1 fruit fly cellular context compared by ENCODE assay signal in genomic region chr3R:24294784-24295555, dm6.
TF ChIP-seq lines count a peak whose summit lies in the region.

Gene crb (plus strand): TSS chr3R:24295078.

TF ChIP-seq in whole organism, embryonic, 481 proteins besides CTCF, POLR2A, EP300 and RAD21 (continued from another document and continues in another):
- TF ChIP-seq CG8089 (GFP tag; optimal IDR thresholded peaks at IDR 0.05; lab: Kevin White, UChicago) (peak; percentile 6), Xbp1 (GFP tag; optimal IDR thresholded peaks at IDR 0.05; lab: Kevin White, UChicago) (peak; percentile 49), CG6791 (GFP tag; IDR thresholded peaks at IDR 0.05; lab: Robert Waterston, UW; ENCODE audit: partially characterized antibody) (peak; percentile 80), ase (GFP tag; IDR thresholded peaks at IDR 0.05; lab: Robert Waterston, UW) (peak; percentile 55; the same call in 1 of the 3 replicates), shn (GFP tag; optimal IDR thresholded peaks at IDR 0.05; lab: Kevin White, UChicago) (peak; percentile 34), CG13123 (GFP tag; optimal IDR thresholded peaks at IDR 0.05; lab: Kevin White, UChicago) (peak; percentile 61), fd3F (GFP tag; optimal IDR thresholded peaks at IDR 0.05; lab: Kevin White, UChicago) (no peak), Doc2 (GFP tag; IDR thresholded peaks at IDR 0.05; lab: Robert Waterston, UW) (no peak), pita (GFP tag; optimal IDR thresholded peaks at IDR 0.05; lab: Kevin White, UChicago) (no peak), mam (GFP tag; optimal IDR thresholded peaks at IDR 0.05; lab: Kevin White, UChicago) (peak; percentile 43), gfzf (GFP tag; optimal IDR thresholded peaks at IDR 0.05; lab: Kevin White, UChicago) (peak; percentile 93), sd (tag; optimal IDR thresholded peaks at IDR 0.05; lab: Kevin White, UChicago) (peak; percentile 56), org-1 (GFP tag; optimal IDR thresholded peaks at IDR 0.05; lab: Kevin White, UChicago) (peak; percentile 18), Ada2b (GFP tag; IDR thresholded peaks at IDR 0.05; lab: Robert Waterston, UW) (peak; percentile 42; the same call in 1 of the 2 replicates), CG17186 (GFP tag; optimal IDR thresholded peaks at IDR 0.05; lab: Kevin White, UChicago) (no peak), CG11456 (GFP tag; IDR thresholded peaks at IDR 0.05; lab: Robert Waterston, UW) (0 out of 3 replicates have a peak, but pooled peaks have one; percentile 43), Atf-2 (GFP tag; optimal IDR thresholded peaks at IDR 0.05; lab: Kevin White, UChicago) (no peak), ftz-f1 (GFP tag; optimal IDR thresholded peaks at IDR 0.05; lab: Kevin White, UChicago) (peak; percentile 45), dpn (GFP tag; optimal IDR thresholded peaks at IDR 0.05; lab: Kevin White, UChicago) (peak; percentile 46 to 64), Bdp1 (GFP tag; optimal IDR thresholded peaks at IDR 0.05; lab: Kevin White, UChicago) (peak; percentile 41), CG13894 (tag; optimal IDR thresholded peaks at IDR 0.05; lab: Kevin White, UChicago) (peak; percentile 75), CG10979 (tag; optimal IDR thresholded peaks at IDR 0.05; lab: Kevin White, UChicago) (peak; percentile 25), CG14965 (GFP tag; optimal IDR thresholded peaks at IDR 0.05; lab: Kevin White, UChicago; ENCODE audit: borderline replicate concordance) (no peak), CG16863 (GFP tag; optimal IDR thresholded peaks at IDR 0.05; lab: Kevin White, UChicago) (peak; percentile 34), CG17829 (tag; optimal IDR thresholded peaks at IDR 0.05; lab: Kevin White, UChicago) (peak; percentile 59), CG9609 (GFP tag; optimal IDR thresholded peaks at IDR 0.05; lab: Kevin White, UChicago) (peak; percentile 18), zfh2 (GFP tag; optimal IDR thresholded peaks at IDR 0.05; lab: Kevin White, UChicago) (peak; percentile 35), CG17568 (GFP tag; optimal IDR thresholded peaks at IDR 0.05; lab: Kevin White, UChicago) (peak; percentile 36), Hey (tag; optimal IDR thresholded peaks at IDR 0.05; lab: Kevin White, UChicago) (no peak), lmd (GFP tag; IDR thresholded peaks at IDR 0.05; lab: Robert Waterston, UW) (peak; percentile 37; the same call in 1 of the 2 replicates), Hr3 (GFP tag; optimal IDR thresholded peaks at IDR 0.05; lab: Kevin White, UChicago) (peak; percentile 36), CG4360 (GFP tag; IDR thresholded peaks at IDR 0.05; lab: Robert Waterston, UW) (peak; percentile 79), toy (GFP tag; IDR thresholded peaks at IDR 0.05; lab: Robert Waterston, UW) (no peak), Ets97D (GFP tag; optimal IDR thresholded peaks at IDR 0.05; lab: Kevin White, UChicago) (peak; percentile 91), odd (GFP tag; optimal IDR thresholded peaks at IDR 0.05; lab: Kevin White, UChicago) (peak; percentile 43), CG2712 (tag; optimal IDR thresholded peaks at IDR 0.05; lab: Kevin White, UChicago) (peak; percentile 60), Dll (GFP tag; IDR thresholded peaks at IDR 0.05; lab: Robert Waterston, UW; ENCODE audit: partially characterized antibody) (peak; percentile 44; the same call in 1 of the 4 replicates), CG31388 (GFP tag; optimal IDR thresholded peaks at IDR 0.05; lab: Kevin White, UChicago) (no peak), HLH3B (GFP tag; IDR thresholded peaks at IDR 0.05; lab: Robert Waterston, UW) (peak; percentile 46; the same call in 1 of the 2 replicates), dati (GFP tag; IDR thresholded peaks at IDR 0.05; lab: Robert Waterston, UW) (no peak), CG2129 (GFP tag; IDR thresholded peaks at IDR 0.05; lab: Robert Waterston, UW; ENCODE audit: partially characterized antibody) (no peak), wek (GFP tag; optimal IDR thresholded peaks at IDR 0.05; lab: Kevin White, UChicago) (peak; percentile 59), gsb (GFP tag; IDR thresholded peaks at IDR 0.05; lab: Robert Waterston, UW) (0 out of 2 replicates have a peak, but pooled peaks have one; percentile 13), bsh (GFP tag; optimal IDR thresholded peaks at IDR 0.05; lab: Kevin White, UChicago) (peak in 1 of 2 experiments; percentile 32), fd64A (GFP tag; optimal IDR thresholded peaks at IDR 0.05; lab: Kevin White, UChicago) (no peak), HLH4C (GFP tag; IDR thresholded peaks at IDR 0.05; lab: Robert Waterston, UW; ENCODE audit: partially characterized antibody) (0 out of 3 replicates have a peak, but pooled peaks have one; percentile 7), rib (GFP tag; IDR thresholded peaks at IDR 0.05; lab: Robert Waterston, UW) (peak; percentile 80), zfh1 (GFP tag; IDR thresholded peaks at IDR 0.05; lab: Robert Waterston, UW) (peak; percentile 67; the same call in 2 of the 3 replicates), CG10147 (GFP tag; optimal IDR thresholded peaks at IDR 0.05; lab: Kevin White, UChicago) (no peak), CG4328 (GFP tag; optimal IDR thresholded peaks at IDR 0.05; lab: Kevin White, UChicago) (peak; percentile 12), YL-1 (GFP tag; optimal IDR thresholded peaks at IDR 0.05; lab: Kevin White, UChicago) (peak; percentile 7), H15 (GFP tag; IDR thresholded peaks at IDR 0.05; lab: Robert Waterston, UW) (0 out of 3 replicates have a peak, but pooled peaks have one; percentile 35), nerfin-1 (tag; optimal IDR thresholded peaks at IDR 0.05; lab: Kevin White, UChicago) (peak; percentile 46), CG30020 (tag; optimal IDR thresholded peaks at IDR 0.05; lab: Kevin White, UChicago) (peak; percentile 13), NC2α (GFP tag; optimal IDR thresholded peaks at IDR 0.05; lab: Kevin White, UChicago) (peak; percentile 58), Drgx (GFP tag; IDR thresholded peaks at IDR 0.05; lab: Robert Waterston, UW) (0 out of 2 replicates have a peak, but pooled peaks have one; percentile 30), Neu2 (GFP tag; optimal IDR thresholded peaks at IDR 0.05; lab: Kevin White, UChicago; ENCODE audit: borderline replicate concordance) (peak; percentile 5), CG14860 (GFP tag; IDR thresholded peaks at IDR 0.05; lab: Robert Waterston, UW; ENCODE audit: partially characterized antibody) (peak; percentile 38; the same call in 1 of the 3 replicates), Optix (GFP tag; IDR thresholded peaks at IDR 0.05; lab: Robert Waterston, UW) (no peak), fru (optimal IDR thresholded peaks at IDR 0.05; lab: Kevin White, UChicago) (no peak), CG12071 (GFP tag; optimal IDR thresholded peaks at IDR 0.05; lab: Kevin White, UChicago) (peak; percentile 55), CG15011 (GFP tag; optimal IDR thresholded peaks at IDR 0.05; lab: Kevin White, UChicago) (no peak), CG13296 (GFP tag; optimal IDR thresholded peaks at IDR 0.05; lab: Kevin White, UChicago) (peak; percentile 40), MESR4 (GFP tag; optimal IDR thresholded peaks at IDR 0.05; lab: Kevin White, UChicago) (peak; percentile 59), ham (GFP tag; IDR thresholded peaks at IDR 0.05; lab: Robert Waterston, UW) (no peak), bab2 (GFP tag; optimal IDR thresholded peaks at IDR 0.05; lab: Kevin White, UChicago) (no peak), Atf6 (GFP tag; IDR thresholded peaks at IDR 0.05; lab: Robert Waterston, UW) (peak; percentile 38; the same call in 1 of the 2 replicates), oc (tag; optimal IDR thresholded peaks at IDR 0.05; lab: Kevin White, UChicago) (peak; percentile 25), en (GFP tag; optimal IDR thresholded peaks at IDR 0.05; lab: Kevin White, UChicago) (no peak), trh (GFP tag; optimal IDR thresholded peaks at IDR 0.05; lab: Kevin White, UChicago) (no peak), Ssrp (tag; optimal IDR thresholded peaks at IDR 0.05; lab: Kevin White, UChicago) (no peak), eyg (GFP tag; optimal IDR thresholded peaks at IDR 0.05; lab: Kevin White, UChicago) (peak; percentile 2), insv (GFP tag; optimal IDR thresholded peaks at IDR 0.05; lab: Kevin White, UChicago) (peak in 1 of 2 experiments; percentile 49), CG10654 (GFP tag; optimal IDR thresholded peaks at IDR 0.05; lab: Kevin White, UChicago) (peak; percentile 0), HLH54F (GFP tag; optimal IDR thresholded peaks at IDR 0.05; lab: Kevin White, UChicago) (peak; percentile 33), Hmr (GFP tag; optimal IDR thresholded peaks at IDR 0.05; lab: Kevin White, UChicago) (peak; percentile 82), Sin3A (optimal IDR thresholded peaks at IDR 0.05; lab: Kevin White, UChicago) (no peak), CG5180 (GFP tag; optimal IDR thresholded peaks at IDR 0.05; lab: Kevin White, UChicago) (peak; percentile 54), Tbp (GFP tag; optimal IDR thresholded peaks at IDR 0.05; lab: Kevin White, UChicago) (peak; percentile 97), CG9727 (GFP tag; optimal IDR thresholded peaks at IDR 0.05; lab: Kevin White, UChicago) (peak; percentile 59), lab (GFP tag; optimal IDR thresholded peaks at IDR 0.05; lab: Kevin White, UChicago) (peak; percentile 72), Atf3 (GFP tag; optimal IDR thresholded peaks at IDR 0.05; lab: Kevin White, UChicago) (peak; percentile 25), vnd (GFP tag; IDR thresholded peaks at IDR 0.05; lab: Robert Waterston, UW; ENCODE audit: partially characterized antibody) (no peak), CG5953 (GFP tag; IDR thresholded peaks at IDR 0.05; lab: Robert Waterston, UW) (0 out of 2 replicates have a peak, but pooled peaks have one; percentile 32), gcm (GFP tag; optimal IDR thresholded peaks at IDR 0.05; lab: Kevin White, UChicago) (peak; percentile 45), Hand (GFP tag; optimal IDR thresholded peaks at IDR 0.05; lab: Kevin White, UChicago) (no peak), CG1603 (tag; optimal IDR thresholded peaks at IDR 0.05; lab: Kevin White, UChicago) (peak; percentile 83), CG31441 (GFP tag; IDR thresholded peaks at IDR 0.05; lab: Robert Waterston, UW) (peak; percentile 47), CG32767 (GFP tag; IDR thresholded peaks at IDR 0.05; lab: Robert Waterston, UW) (no peak), slou (GFP tag; optimal IDR thresholded peaks at IDR 0.05; lab: Kevin White, UChicago) (no peak), her (GFP tag; optimal IDR thresholded peaks at IDR 0.05; lab: Kevin White, UChicago) (peak; percentile 68), mirr (GFP tag; optimal IDR thresholded peaks at IDR 0.05; lab: Kevin White, UChicago) (peak; percentile 60), Lhr (GFP tag; optimal IDR thresholded peaks at IDR 0.05; lab: Kevin White, UChicago) (peak; percentile 63), gt (GFP tag; IDR thresholded peaks at IDR 0.05; lab: Robert Waterston, UW) (no peak), tin (GFP tag; optimal IDR thresholded peaks at IDR 0.05; lab: Kevin White, UChicago) (peak; percentile 49), Nf-YB (GFP tag; optimal IDR thresholded peaks at IDR 0.05; lab: Kevin White, UChicago) (peak; percentile 25), CG9215 (GFP tag; IDR thresholded peaks at IDR 0.05; lab: Robert Waterston, UW) (0 out of 2 replicates have a peak, but pooled peaks have one; percentile 9), tll (GFP tag; optimal IDR thresholded peaks at IDR 0.05; lab: Kevin White, UChicago) (no peak), CG3163 (GFP tag; optimal IDR thresholded peaks at IDR 0.05; lab: Kevin White, UChicago) (peak; percentile 24), lilli (GFP tag; optimal IDR thresholded peaks at IDR 0.05; lab: Kevin White, UChicago) (peak; percentile 66), H2.0 (GFP tag; IDR thresholded peaks at IDR 0.05; lab: Robert Waterston, UW) (0 out of 2 replicates have a peak, but pooled peaks have one; percentile 24), CG10543 (GFP tag; optimal IDR thresholded peaks at IDR 0.05; lab: Kevin White, UChicago) (peak; percentile 72), CG2875 (GFP tag; optimal IDR thresholded peaks at IDR 0.05; lab: Kevin White, UChicago) (peak; percentile 13), sqz (GFP tag; optimal IDR thresholded peaks at IDR 0.05; lab: Kevin White, UChicago) (peak; percentile 77), CG4617 (GFP tag; optimal IDR thresholded peaks at IDR 0.05; lab: Kevin White, UChicago; ENCODE audit: borderline replicate concordance) (peak; percentile 15), chm (GFP tag; IDR thresholded peaks at IDR 0.05; lab: Robert Waterston, UW) (peak; percentile 71), Mes4 (GFP tag; optimal IDR thresholded peaks at IDR 0.05; lab: Kevin White, UChicago) (peak; percentile 45), CG16815 (GFP tag; optimal IDR thresholded peaks at IDR 0.05; lab: Kevin White, UChicago) (no peak), CG13624 (GFP tag; optimal IDR thresholded peaks at IDR 0.05; lab: Kevin White, UChicago) (peak; percentile 62), Dref (GFP tag; IDR thresholded peaks at IDR 0.05; lab: Robert Waterston, UW) (no peak), CG12744 (GFP tag; optimal IDR thresholded peaks at IDR 0.05; lab: Kevin White, UChicago) (peak; percentile 55), ac (GFP tag; optimal IDR thresholded peaks at IDR 0.05; lab: Kevin White, UChicago) (no peak), ci (GFP tag; IDR thresholded peaks at IDR 0.05; lab: Robert Waterston, UW) (peak; percentile 84), nerfin-2 (GFP tag; IDR thresholded peaks at IDR 0.05; lab: Robert Waterston, UW; ENCODE audit: partially characterized antibody) (peak; percentile 37; the same call in 1 of the 2 replicates), Abd-B (GFP tag; optimal IDR thresholded peaks at IDR 0.05; lab: Kevin White, UChicago) (peak; percentile 17), CG11093 (GFP tag; IDR thresholded peaks at IDR 0.05; lab: Robert Waterston, UW) (no peak), grn (GFP tag; optimal IDR thresholded peaks at IDR 0.05; lab: Kevin White, UChicago) (peak; percentile 52), Eip74EF (GFP tag; optimal IDR thresholded peaks at IDR 0.05; lab: Kevin White, UChicago) (peak in 1 of 2 experiments; percentile 39), CG2116 (GFP tag; optimal IDR thresholded peaks at IDR 0.05; lab: Kevin White, UChicago) (peak; percentile 48), CG14710 (tag; optimal IDR thresholded peaks at IDR 0.05; lab: Kevin White, UChicago) (peak; percentile 35), CG1602 (GFP tag; optimal IDR thresholded peaks at IDR 0.05; lab: Kevin White, UChicago) (peak; percentile 11), CG3407 (GFP tag; optimal IDR thresholded peaks at IDR 0.05; lab: Kevin White, UChicago) (no peak), zf30C (GFP tag; optimal IDR thresholded peaks at IDR 0.05; lab: Kevin White, UChicago) (peak; percentile 14), eve (GFP tag; optimal IDR thresholded peaks at IDR 0.05; lab: Kevin White, UChicago) (no peak), grau (tag; optimal IDR thresholded peaks at IDR 0.05; lab: Kevin White, UChicago) (peak; percentile 54), inv (GFP tag; IDR thresholded peaks at IDR 0.05; lab: Robert Waterston, UW; ENCODE audit: partially characterized antibody) (peak; percentile 40; the same call in 1 of the 2 replicates)
